Fruit fly (Drosophila melanogaster): Measurements from ENCODE around the gene Obp8a.

The Obp8a gene

dm6 chrX:9243417-9243884, 28.8 kb downstream of the Obp8a start, which contains the start of the genes mxc and Larp7 (continued):
- TF ChIP-seq zen (tag; optimal IDR thresholded peaks at IDR 0.05) (peak; percentile 41), HLH3B (GFP tag; IDR thresholded peaks at IDR 0.05) (no peak; the same call in 1 of the 2 replicates), CG9817 (tag; optimal IDR thresholded peaks at IDR 0.05) (peak; percentile 73), CG17359 (tag; optimal IDR thresholded peaks at IDR 0.05) (no peak), Fer1 (GFP tag; optimal IDR thresholded peaks at IDR 0.05) (no peak), CG7372 (GFP tag; IDR thresholded peaks at IDR 0.05) (peak; percentile 46; the same call in 1 of the 2 replicates), trh (GFP tag; optimal IDR thresholded peaks at IDR 0.05) (no peak), esg (GFP tag; conservative IDR thresholded peaks at IDR 0.05) (peak; percentile 40; the same call in 1 of the 2 replicates), CG31365 (tag; optimal IDR thresholded peaks at IDR 0.05) (no peak), Xbp1 (GFP tag; optimal IDR thresholded peaks at IDR 0.05) (peak; percentile 69), Hmr (GFP tag; optimal IDR thresholded peaks at IDR 0.05) (no peak), CG17912 (GFP tag; optimal IDR thresholded peaks at IDR 0.05) (peak; percentile 4), gro (GFP tag; optimal IDR thresholded peaks at IDR 0.05) (peak; percentile 81), lmd (GFP tag; IDR thresholded peaks at IDR 0.05) (peak; percentile 29; the same call in 1 of the 2 replicates), cg (GFP tag; optimal IDR thresholded peaks at IDR 0.05) (no peak), Poxn (GFP tag; IDR thresholded peaks at IDR 0.05) (no peak), ci (GFP tag; IDR thresholded peaks at IDR 0.05) (0 out of 3 replicates have a peak, but pooled peaks have one; percentile 51), Spps (tag; optimal IDR thresholded peaks at IDR 0.05) (no peak), tin (GFP tag; optimal IDR thresholded peaks at IDR 0.05) (peak; percentile 63), E2f2 (GFP tag; IDR thresholded peaks at IDR 0.05) (peak; percentile 77), ash1 (GFP tag; optimal IDR thresholded peaks at IDR 0.05) (no peak), Hr78 (GFP tag; optimal IDR thresholded peaks at IDR 0.05) (no peak), zf30C (GFP tag; optimal IDR thresholded peaks at IDR 0.05) (no peak), CG10959 (GFP tag; IDR thresholded peaks at IDR 0.05) (no peak), BEAF-32 (GFP tag; optimal IDR thresholded peaks at IDR 0.05) (peak; percentile 94), Fer3 (tag; optimal IDR thresholded peaks at IDR 0.05) (no peak), org-1 (GFP tag; optimal IDR thresholded peaks at IDR 0.05) (no peak), CG31224 (GFP tag; IDR thresholded peaks at IDR 0.05) (0 out of 2 replicates have a peak, but pooled peaks have one; percentile 26), Ravus (GFP tag; IDR thresholded peaks at IDR 0.05) (no peak), CG10543 (GFP tag; optimal IDR thresholded peaks at IDR 0.05) (peak; percentile 54), CG13424 (tag; optimal IDR thresholded peaks at IDR 0.05) (peak; percentile 72), Oli (tag; optimal IDR thresholded peaks at IDR 0.05) (peak; percentile 44), CG11085 (GFP tag; IDR thresholded peaks at IDR 0.05) (0 out of 2 replicates have a peak, but pooled peaks have one; percentile 34), Nf-YC (tag; optimal IDR thresholded peaks at IDR 0.05) (no peak), btn (GFP tag; optimal IDR thresholded peaks at IDR 0.05) (no peak), chn (GFP tag; optimal IDR thresholded peaks at IDR 0.05) (peak; percentile 49), CG14667 (GFP tag; IDR thresholded peaks at IDR 0.05) (0 out of 2 replicates have a peak, but pooled peaks have one; percentile 6), Dp (GFP tag; optimal IDR thresholded peaks at IDR 0.05) (peak; percentile 68), NK7.1 (GFP tag; optimal IDR thresholded peaks at IDR 0.05) (no peak), unc-4 (GFP tag; IDR thresholded peaks at IDR 0.05; ENCODE audit: partially characterized antibody) (peak; percentile 92), sens (GFP tag) (peak; percentile 85), CG9932 (GFP tag; IDR thresholded peaks at IDR 0.05) (peak; percentile 80), CG1529 (GFP tag; optimal IDR thresholded peaks at IDR 0.05) (no peak), emc (GFP tag; optimal IDR thresholded peaks at IDR 0.05) (no peak), CG2129 (GFP tag; IDR thresholded peaks at IDR 0.05; ENCODE audit: partially characterized antibody) (peak; percentile 80), MBD-R2 (GFP tag; IDR thresholded peaks at IDR 0.05) (peak; percentile 80), fd96Cb (tag; optimal IDR thresholded peaks at IDR 0.05) (peak; percentile 3), CTCF (GFP tag; optimal IDR thresholded peaks at IDR 0.05) (peak; percentile 11), aop (GFP tag; IDR thresholded peaks at IDR 0.05) (no peak), ttk (GFP tag; IDR thresholded peaks at IDR 0.05) (no peak), GATAe (GFP tag; conservative IDR thresholded peaks at IDR 0.05) (no peak)

Measured in whole organism, embryonic.